Fruit fly (Drosophila melanogaster) whole organism, embryonic: ENCODE data around the gene CG3651.

Experiments
- CG10565 ChIP-seq: fragments of 200-800 bp; sonication (Bioruptor generic); optimal IDR thresholded peaks from 3 replicates; lab custom pipeline; 2016; ENCODE audit warnings: missing biosample characterization, mild to moderate bottlenecking, missing genetic modification characterization
- CG12071 ChIP-seq: fragments of 200-800 bp; sonication (Bioruptor generic); optimal IDR thresholded peaks from 3 replicates; lab custom pipeline; 2018; ENCODE audit warnings: missing biosample characterization, mild to moderate bottlenecking, missing genetic modification characterization
- CG13287 ChIP-seq: fragments of 200-800 bp; sonication (Bioruptor generic); IDR thresholded peaks from 2 replicates; pipeline ENCODE4 v1.3.6; 2022; ENCODE audit warnings: missing biosample characterization, missing genetic modification characterization; ENCODE audit not compliant: partially characterized antibody
- CG15514 ChIP-seq: fragments of 200-800 bp; sonication (Bioruptor generic); optimal IDR thresholded peaks from 3 replicates; lab custom pipeline; 2017; ENCODE audit warnings: missing biosample characterization, missing genetic modification characterization, mild to moderate bottlenecking, moderate library complexity, missing genetic modification reagents
- CG1832 ChIP-seq: fragments of 200-800 bp; sonication (Bioruptor generic); optimal IDR thresholded peaks from 2 replicates; lab custom pipeline; 2017; ENCODE audit warnings: missing biosample characterization, mild to moderate bottlenecking, missing genetic modification characterization, inconsistent platforms
- CG2129 ChIP-seq: fragments of 200-800 bp; sonication (Bioruptor generic); IDR thresholded peaks from 2 replicates; pipeline ENCODE4 v1.3.6; 2022; ENCODE audit warnings: missing biosample characterization, missing genetic modification characterization; ENCODE audit not compliant: partially characterized antibody
- CG31365 ChIP-seq: fragments of 200-800 bp; sonication (Bioruptor generic); optimal IDR thresholded peaks from 2 replicates; lab custom pipeline; 2018; ENCODE audit warnings: missing biosample characterization, mild to moderate bottlenecking, missing genetic modification characterization
- CG34224 ChIP-seq: fragments of 200-800 bp; sonication (Bioruptor generic); IDR thresholded peaks from 3 replicates; pipeline ENCODE4 v1.3.6; 2022; ENCODE audit warnings: missing biosample characterization, missing genetic modification characterization; ENCODE audit not compliant: partially characterized antibody
- CG4707 ChIP-seq: fragments of 200-800 bp; sonication (Bioruptor generic); optimal IDR thresholded peaks from 2 replicates; lab custom pipeline; 2018; ENCODE audit warnings: missing biosample characterization, mild to moderate bottlenecking, missing genetic modification characterization, moderate library complexity
- CG6654 ChIP-seq: fragments of 200-800 bp; sonication (Bioruptor generic); optimal IDR thresholded peaks from 2 replicates; lab custom pipeline; 2017; ENCODE audit warnings: missing biosample characterization, mild to moderate bottlenecking, missing genetic modification characterization
- CG7271 ChIP-seq: fragments of 200-800 bp; sonication (Bioruptor generic); optimal IDR thresholded peaks from 2 replicates; lab custom pipeline; 2018; ENCODE audit warnings: missing biosample characterization, mild to moderate bottlenecking, missing genetic modification characterization, moderate library complexity
- CG7556 ChIP-seq: fragments of 200-800 bp; sonication (Bioruptor generic); optimal IDR thresholded peaks from 2 replicates; lab custom pipeline; 2017; ENCODE audit warnings: missing biosample characterization, mild to moderate bottlenecking, missing genetic modification characterization
- CG8290 ChIP-seq, 3 experiments: fragments of 200-800 bp; sonication (Bioruptor generic); optimal IDR thresholded peaks; 2 replicates each; lab custom pipeline; 2016 to 2019; ENCODE audit warnings: missing biosample characterization in 3 of 3, missing genetic modification characterization in 3 of 3, mild to moderate bottlenecking in 2 of 3, moderate library complexity in 1 of 3
- D19B ChIP-seq: fragments of 200-800 bp; sonication (Bioruptor generic); optimal IDR thresholded peaks from 2 replicates; lab custom pipeline; 2017; ENCODE audit warnings: missing biosample characterization, mild to moderate bottlenecking, missing genetic modification characterization
- Dll ChIP-seq: fragments of 200-800 bp; sonication (Bioruptor generic); IDR thresholded peaks from 4 replicates; pipeline ENCODE4 v1.3.6; 2022; ENCODE audit warnings: missing biosample characterization, missing genetic modification characterization; ENCODE audit not compliant: partially characterized antibody
- Doc3 ChIP-seq: fragments of 200-800 bp; sonication (Bioruptor generic); IDR thresholded peaks from 3 replicates; pipeline ENCODE4 v1.3.6; 2022; ENCODE audit warnings: missing biosample characterization, missing genetic modification characterization; ENCODE audit not compliant: partially characterized antibody
- Dp ChIP-seq: fragments of 200-800 bp; sonication (Bioruptor generic); optimal IDR thresholded peaks from 2 replicates; lab custom pipeline; 2018; ENCODE audit warnings: missing biosample characterization, mild to moderate bottlenecking, missing genetic modification characterization, moderate library complexity
- E2f2 ChIP-seq: fragments of 200-800 bp; sonication (Bioruptor generic); IDR thresholded peaks from 2 replicates; pipeline ENCODE4 v1.3.6; 2022; ENCODE audit warnings: missing biosample characterization, missing genetic modification characterization
- Ets97D ChIP-seq: fragments of 200-800 bp; sonication (Bioruptor generic); optimal IDR thresholded peaks from 3 replicates; lab custom pipeline; 2016; ENCODE audit warnings: missing biosample characterization, missing genetic modification characterization
- Hsf ChIP-seq: fragments of 200-800 bp; sonication (Bioruptor generic); optimal IDR thresholded peaks from 3 replicates; lab custom pipeline; 2016; ENCODE audit warnings: missing biosample characterization, missing genetic modification characterization
- Mes4 ChIP-seq: fragments of 200-800 bp; sonication (Bioruptor generic); optimal IDR thresholded peaks from 2 replicates; lab custom pipeline; 2016; ENCODE audit warnings: missing biosample characterization, missing genetic modification characterization
- Nf-YB ChIP-seq: fragments of 200-800 bp; sonication (Bioruptor generic); optimal IDR thresholded peaks from 3 replicates; lab custom pipeline; 2019; ENCODE audit warnings: missing biosample characterization, mild to moderate bottlenecking, missing genetic modification characterization, moderate library complexity
- Ravus ChIP-seq: fragments of 200-800 bp; sonication (Bioruptor generic); IDR thresholded peaks from 2 replicates; pipeline ENCODE4 v1.3.6; 2022; ENCODE audit warnings: missing biosample characterization, missing genetic modification characterization
- Tbp ChIP-seq: fragments of >200 bp; optimal IDR thresholded peaks from 2 replicates; lab custom pipeline; 2018; ENCODE audit warnings: missing biosample characterization, missing genetic modification characterization
- Trl ChIP-seq, 3 experiments: fragments of >200 bp in 2 of 3; fragments of 200-800 bp in 1 of 3; sonication (Bioruptor generic) in 1 of 3; optimal IDR thresholded peaks; 2 replicates in 1 of 3; 3 replicates in 2 of 3; lab custom pipeline; 2016 to 2017; ENCODE audit warnings: missing biosample characterization in 1 of 3, missing genetic modification characterization in 1 of 3
- Xbp1 ChIP-seq: fragments of 200-800 bp; sonication (Bioruptor generic); optimal IDR thresholded peaks from 3 replicates; lab custom pipeline; 2016; ENCODE audit warnings: missing biosample characterization, mild to moderate bottlenecking, missing genetic modification characterization
- bbx ChIP-seq: fragments of 200-800 bp; sonication (Bioruptor generic); IDR thresholded peaks from 2 replicates; pipeline ENCODE4 v1.3.6; 2022; ENCODE audit warnings: missing biosample characterization, missing genetic modification characterization; ENCODE audit not compliant: partially characterized antibody
- exex ChIP-seq: fragments of 200-800 bp; sonication (Bioruptor generic); optimal IDR thresholded peaks from 4 replicates; lab custom pipeline; 2018; ENCODE audit warnings: missing biosample characterization, mild to moderate bottlenecking, missing genetic modification characterization, moderate library complexity
- fru ChIP-seq: fragments of >200 bp; optimal IDR thresholded peaks from 2 replicates; lab custom pipeline; 2017
- fu2 ChIP-seq: fragments of 200-800 bp; sonication (Bioruptor generic); optimal IDR thresholded peaks from 2 replicates; lab custom pipeline; 2016; ENCODE audit warnings: missing biosample characterization, missing genetic modification characterization
- lola ChIP-seq, 3 experiments: fragments of >200 bp in 2 of 3; fragments of 200-800 bp in 1 of 3; sonication (Bioruptor generic) in 1 of 3; optimal IDR thresholded peaks; 2 replicates each; lab custom pipeline; 2017 to 2019; ENCODE audit warnings: missing biosample characterization in 3 of 3, missing genetic modification characterization in 3 of 3, mild to moderate bottlenecking in 1 of 3, moderate library complexity in 1 of 3
- luna ChIP-seq: fragments of 200-800 bp; sonication (Bioruptor generic); optimal IDR thresholded peaks from 2 replicates; lab custom pipeline; 2016; ENCODE audit warnings: missing biosample characterization, missing genetic modification characterization
- nerfin-2 ChIP-seq: fragments of 200-800 bp; sonication (Bioruptor generic); IDR thresholded peaks from 2 replicates; pipeline ENCODE4 v1.3.6; 2022; ENCODE audit warnings: missing biosample characterization, missing genetic modification characterization; ENCODE audit not compliant: partially characterized antibody
- odd ChIP-seq: fragments of 200-800 bp; sonication (Bioruptor generic); optimal IDR thresholded peaks from 2 replicates; lab custom pipeline; 2017; ENCODE audit warnings: missing biosample characterization, mild to moderate bottlenecking, missing genetic modification characterization
- pzg ChIP-seq: fragments of 200-800 bp; sonication (Bioruptor generic); optimal IDR thresholded peaks from 3 replicates; lab custom pipeline; 2018; ENCODE audit warnings: missing biosample characterization, mild to moderate bottlenecking, missing genetic modification characterization, moderate library complexity
- run ChIP-seq: fragments of 200-800 bp; sonication (Bioruptor generic); optimal IDR thresholded peaks from 3 replicates; lab custom pipeline; 2018; ENCODE audit warnings: missing biosample characterization, mild to moderate bottlenecking, missing genetic modification characterization
- sens ChIP-seq: fragments of 200-800 bp; sonication (Bioruptor generic); peaks from one replicate; lab custom pipeline; 2016; ENCODE audit warnings: missing biosample characterization, missing genetic modification characterization
- so ChIP-seq: fragments of 200-800 bp; sonication (Bioruptor generic); IDR thresholded peaks from 3 replicates; pipeline ENCODE4 v1.3.6; 2022; ENCODE audit warnings: missing biosample characterization, missing genetic modification characterization
- trem ChIP-seq: fragments of 200-800 bp; optimal IDR thresholded peaks from 3 replicates; lab custom pipeline; 2019; ENCODE audit warnings: missing biosample characterization, mild to moderate bottlenecking, missing genetic modification characterization, moderate library complexity
- zfh2 ChIP-seq: fragments of 200-800 bp; sonication (Bioruptor generic); optimal IDR thresholded peaks from 2 replicates; lab custom pipeline; 2016; ENCODE audit warnings: missing biosample characterization, missing genetic modification characterization

CG3651 gene

DNA sequence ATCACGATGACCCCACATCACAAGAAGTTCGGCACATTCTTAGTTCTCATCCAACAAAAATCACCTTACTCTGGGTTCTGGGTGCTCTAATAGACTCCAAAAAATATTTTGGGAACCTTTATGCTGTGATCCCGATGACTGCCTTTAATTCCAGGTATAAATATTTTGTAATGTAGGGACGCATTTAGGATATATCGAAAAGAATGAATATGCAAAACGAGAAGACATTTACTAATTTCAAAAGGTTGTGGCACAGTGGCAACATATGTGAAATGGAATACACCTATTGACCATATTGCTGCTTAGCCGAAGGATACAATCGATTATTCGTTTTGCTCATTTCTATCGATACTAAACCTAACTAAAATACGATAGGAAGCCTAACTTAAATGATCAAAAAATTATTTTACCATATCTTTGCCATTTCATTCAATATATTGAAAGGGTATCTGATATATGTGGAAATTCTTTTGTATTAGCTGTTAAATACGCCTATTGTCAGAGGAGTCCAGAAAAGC is at the start of gene CG3651 (continued):
- TF ChIP-seq CG8290 (GFP tag; optimal IDR thresholded peaks at IDR 0.05; lab: Kevin White, UChicago) (peak; percentile 64), CG8290 (tag; optimal IDR thresholded peaks at IDR 0.05; lab: Kevin White, UChicago) (peak; percentile 33 to 34), CG15514 (GFP tag; lab: Kevin White, UChicago) (no peak), Nf-YB (GFP tag; lab: Kevin White, UChicago) (no peak), nerfin-2 (GFP tag; lab: Robert Waterston, UW) (0 out of 2 replicates have a peak, but pooled peaks have one; percentile 29), so (no peak), CG7556 (GFP tag; lab: Kevin White, UChicago) (no peak), Dll (GFP tag; lab: Robert Waterston, UW) (peak; percentile 77), lola (GFP tag; optimal IDR thresholded peaks at IDR 0.05; lab: Kevin White, UChicago) (peak in 1 of 3 experiments; percentile 30), Doc3 (GFP tag; lab: Robert Waterston, UW) (0 out of 3 replicates have a peak, but pooled peaks have one; percentile 36), sens (GFP tag; lab: Kevin White, UChicago) (peak; percentile 73), Xbp1 (peak; percentile 2), Trl (optimal IDR thresholded peaks at IDR 0.05; lab: Kevin White, UChicago) (no peak), Trl (GFP tag; optimal IDR thresholded peaks at IDR 0.05; lab: Kevin White, UChicago) (peak; percentile 42), CG6654 (GFP tag; lab: Kevin White, UChicago) (no peak), E2f2 (peak; percentile 12; the same call in 1 of the 2 replicates), CG10565 (GFP tag; lab: Kevin White, UChicago) (no peak), CG2129 (GFP tag; lab: Robert Waterston, UW) (0 out of 2 replicates have a peak, but pooled peaks have one; percentile 14), Dp (GFP tag; lab: Kevin White, UChicago) (no peak), Hsf (GFP tag; lab: Kevin White, UChicago) (peak; percentile 13), Ets97D (peak; percentile 32), Ravus (GFP tag; lab: Robert Waterston, UW) (no peak), CG34224 (GFP tag; lab: Robert Waterston, UW) (peak; percentile 47; the same call in 1 of the 3 replicates), exex (tag; lab: Kevin White, UChicago) (no peak), bbx (GFP tag; lab: Robert Waterston, UW) (peak; percentile 10; the same call in 1 of the 2 replicates), CG13287 (GFP tag; lab: Robert Waterston, UW) (peak; percentile 44), trem (tag; lab: Kevin White, UChicago) (peak; percentile 5), CG31365 (no peak), luna (GFP tag; lab: Kevin White, UChicago) (no peak), fru (lab: Kevin White, UChicago) (no peak)

DNA sequence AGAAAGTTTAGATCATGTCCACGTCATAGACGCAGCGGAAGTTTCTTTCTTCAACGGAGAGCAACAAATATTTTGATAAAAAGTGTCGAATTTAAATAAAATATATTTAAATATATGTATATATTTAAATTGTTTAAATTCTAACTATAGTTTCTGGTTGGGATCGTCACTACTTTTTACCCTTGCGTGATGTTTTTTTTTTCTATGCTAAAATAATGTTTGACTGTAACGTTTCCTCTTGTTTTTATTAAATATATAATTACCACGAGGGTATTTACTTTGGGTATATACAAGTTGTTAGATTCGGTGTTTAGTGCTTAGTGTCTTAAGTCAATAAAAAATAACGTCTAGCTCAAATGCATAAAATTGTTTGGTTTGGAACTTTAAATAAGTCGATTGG is 41.8 kb upstream of the CG3651 start, which contains the start of gene ttm3:
ttm3 (plus strand) TSS at position 301 of the 400 bp plus-strand sequence.
- TF ChIP-seq Ravus (GFP tag; lab: Robert Waterston, UW): no peak
- no peak for TF ChIP-seq pzg (GFP tag; lab: Kevin White, UChicago)
- TF ChIP-seq D19B: no peak
- no peak for TF ChIP-seq Tbp (GFP tag; lab: Kevin White, UChicago)
- TF ChIP-seq CG4707 (GFP tag; lab: Kevin White, UChicago): no peak
- no peak for TF ChIP-seq fu2
- TF ChIP-seq run (tag; lab: Kevin White, UChicago): no peak
- TF ChIP-seq zfh2: no peak
- no peak for TF ChIP-seq CG1832
- TF ChIP-seq Mes4 (GFP tag; lab: Kevin White, UChicago): no peak
- TF ChIP-seq CG7271 (tag; lab: Kevin White, UChicago): no peak
- TF ChIP-seq CG12071 (GFP tag; lab: Kevin White, UChicago): no peak
- TF ChIP-seq odd (GFP tag; lab: Kevin White, UChicago): no peak
